Worm (Caenorhabditis elegans) whole organism, young adult: ENCODE data around the gene C53B4.3.

Experiments
- C17E4.6 ChIP-seq: fragments of 200-800 bp; sonication (Bioruptor generic); IDR thresholded peaks from 2 replicates; pipeline ENCODE4 v1.3.6; 2022; ENCODE audit warnings: missing genetic modification reagents, missing genetic modification characterization, missing compliant biosample characterization
- D2030.7 ChIP-seq: fragments of 200-800 bp; sonication (Bioruptor generic); IDR thresholded peaks from 2 replicates; pipeline ENCODE4 v1.3.6; 2022; ENCODE audit warnings: missing genetic modification reagents, missing genetic modification characterization, missing compliant biosample characterization
- F33H1.4 ChIP-seq: fragments of 200-800 bp; sonication (Bioruptor generic); IDR thresholded peaks from 2 replicates; pipeline ENCODE4 v1.3.6; 2022; ENCODE audit warnings: missing genetic modification reagents, missing genetic modification characterization, missing compliant biosample characterization
- F37B4.10 ChIP-seq: fragments of 200-800 bp; sonication (Bioruptor generic); IDR thresholded peaks from 2 replicates; pipeline ENCODE4 v1.3.6; 2022; ENCODE audit warnings: missing genetic modification characterization, missing compliant biosample characterization
- F49E8.2 ChIP-seq: sonication (generic microtip); optimal IDR thresholded peaks from 3 replicates; lab custom pipeline; 2017; ENCODE audit warnings: missing genetic modification characterization, mild to moderate bottlenecking, missing compliant biosample characterization, antibody characterized with exemption, moderate library complexity; ENCODE audit not compliant: insufficient read depth
- K12H6.12 ChIP-seq: fragments of 200-800 bp; sonication (Bioruptor generic); optimal IDR thresholded peaks from 2 replicates; lab custom pipeline; 2018; ENCODE audit warnings: mild to moderate bottlenecking, missing genetic modification characterization, missing compliant biosample characterization
- T26A5.8 ChIP-seq: sonication (generic microtip); optimal IDR thresholded peaks from 2 replicates; lab custom pipeline; 2016; ENCODE audit warnings: missing genetic modification characterization, missing compliant biosample characterization
- Y67H2A.10 ChIP-seq: fragments of 200-800 bp; sonication (Bioruptor generic); conservative IDR thresholded peaks from 2 replicates; pipeline ENCODE4 v1.3.6; 2022; ENCODE audit warnings: missing genetic modification reagents, missing genetic modification characterization, missing compliant biosample characterization
- Y79H2A.3 ChIP-seq: fragments of 200-800 bp; sonication (Bioruptor generic); conservative IDR thresholded peaks from 2 replicates; pipeline ENCODE4 v1.3.6; 2022; ENCODE audit warnings: missing genetic modification reagents, missing genetic modification characterization, missing compliant biosample characterization
- Y95B8A.8 ChIP-seq: fragments of 200-800 bp; sonication (Bioruptor generic); IDR thresholded peaks from 2 replicates; pipeline ENCODE4 v1.3.6; 2022; ENCODE audit warnings: missing genetic modification reagents, missing genetic modification characterization, missing compliant biosample characterization
- athp-1 ChIP-seq: sonication (generic microtip); optimal IDR thresholded peaks from 2 replicates; lab custom pipeline; 2017; ENCODE audit warnings: mild to moderate bottlenecking, missing genetic modification characterization, missing compliant biosample characterization
- ccch-3 ChIP-seq: fragments of 200-800 bp; sonication (Bioruptor generic); optimal IDR thresholded peaks from 2 replicates; lab custom pipeline; 2018; ENCODE audit warnings: mild to moderate bottlenecking, missing genetic modification characterization, missing compliant biosample characterization
- ceh-100 ChIP-seq: fragments of 200-800 bp; sonication (Bioruptor generic); IDR thresholded peaks from 2 replicates; pipeline ENCODE4 v1.3.6; 2022; ENCODE audit warnings: missing genetic modification reagents, missing genetic modification characterization, missing compliant biosample characterization
- ceh-91 ChIP-seq: fragments of 200-800 bp; sonication (Bioruptor generic); IDR thresholded peaks from 2 replicates; pipeline ENCODE4 v1.3.6; 2022; ENCODE audit warnings: missing genetic modification reagents, missing genetic modification characterization, missing compliant biosample characterization
- dpl-1 ChIP-seq: fragments of 150-350 bp; optimal IDR thresholded peaks from 2 replicates; lab custom pipeline; 2014; ENCODE audit warnings: missing biosample characterization, missing genetic modification reagents, missing genetic modification characterization
- egl-18 ChIP-seq: fragments of 200-800 bp; sonication (Bioruptor generic); IDR thresholded peaks from 2 replicates; pipeline ENCODE4 v1.3.6; 2022; ENCODE audit warnings: missing genetic modification reagents, missing genetic modification characterization, missing compliant biosample characterization
- ets-4 ChIP-seq: fragments of 200-800 bp; sonication (Bioruptor generic); optimal IDR thresholded peaks from 2 replicates; lab custom pipeline; 2018; ENCODE audit warnings: mild to moderate bottlenecking, missing genetic modification characterization, missing compliant biosample characterization
- him-1 ChIP-seq: sonication (generic microtip); optimal IDR thresholded peaks from 2 replicates; lab custom pipeline; 2016; ENCODE audit warnings: missing genotype, missing genetic modification reagents, missing genetic modification characterization, missing compliant biosample characterization
- let-607 ChIP-seq, 2 experiments: fragments of 200-800 bp in 1 of 2; sonication (Bioruptor generic) in 1 of 2; sonication (generic microtip) in 1 of 2; optimal IDR thresholded peaks; 2 replicates each; lab custom pipeline; 2016 to 2018; ENCODE audit warnings: mild to moderate bottlenecking in 2 of 2, missing compliant biosample characterization in 2 of 2, missing genetic modification characterization in 2 of 2, moderate library complexity in 2 of 2, missing genotype in 1 of 2
- lin-26 ChIP-seq: fragments of 200-800 bp; sonication (Bioruptor generic); IDR thresholded peaks from 2 replicates; pipeline ENCODE4 v1.3.6; 2022; ENCODE audit warnings: missing genetic modification reagents, missing genetic modification characterization, missing compliant biosample characterization
- lin-40 ChIP-seq: sonication (generic microtip); optimal IDR thresholded peaks from 2 replicates; lab custom pipeline; 2016; ENCODE audit warnings: missing genetic modification characterization, mild to moderate bottlenecking, missing compliant biosample characterization, missing genotype, missing genetic modification reagents
- lir-1 ChIP-seq: fragments of 200-800 bp; sonication (Bioruptor generic); conservative IDR thresholded peaks from 2 replicates; pipeline ENCODE4 v1.3.6; 2022; ENCODE audit warnings: missing genetic modification reagents, missing genetic modification characterization, missing compliant biosample characterization
- lsy-27 ChIP-seq: sonication (generic microtip); optimal IDR thresholded peaks from 2 replicates; lab custom pipeline; 2017; ENCODE audit warnings: missing genetic modification characterization, mild to moderate bottlenecking, missing compliant biosample characterization, antibody characterized with exemption, missing genotype, borderline replicate concordance; ENCODE audit not compliant: insufficient read depth
- madf-8 ChIP-seq: fragments of 200-800 bp; sonication (Bioruptor generic); conservative IDR thresholded peaks from 2 replicates; pipeline ENCODE4 v1.3.6; 2022; ENCODE audit warnings: missing genetic modification reagents, missing genetic modification characterization, missing compliant biosample characterization
- mxl-1 ChIP-seq: sonication (generic microtip); optimal IDR thresholded peaks from 2 replicates; lab custom pipeline; 2016; ENCODE audit warnings: missing genetic modification characterization, missing compliant biosample characterization
- nfya-1 ChIP-seq: sonication (generic microtip); optimal IDR thresholded peaks from 2 replicates; lab custom pipeline; 2017; ENCODE audit warnings: antibody characterized with exemption, missing compliant biosample characterization, missing genetic modification characterization, borderline replicate concordance; ENCODE audit not compliant: insufficient read depth
- nfya-2 ChIP-seq: fragments of 200-800 bp; sonication (Bioruptor generic); IDR thresholded peaks from 2 replicates; pipeline ENCODE4 v1.3.6; 2022; ENCODE audit warnings: missing genetic modification reagents, missing genetic modification characterization, missing compliant biosample characterization
- nfyb-1 ChIP-seq: fragments of 200-800 bp; sonication (Bioruptor generic); IDR thresholded peaks from 2 replicates; pipeline ENCODE4 v1.3.6; 2022; ENCODE audit warnings: missing genetic modification reagents, missing genetic modification characterization, missing compliant biosample characterization
- nhr-120 ChIP-seq: fragments of 200-800 bp; sonication (Bioruptor generic); IDR thresholded peaks from 2 replicates; pipeline ENCODE4 v1.3.6; 2022; ENCODE audit warnings: missing genetic modification characterization, missing compliant biosample characterization
- nhr-27 ChIP-seq: fragments of 200-800 bp; sonication (Bioruptor generic); optimal IDR thresholded peaks from 2 replicates; lab custom pipeline; 2018; ENCODE audit warnings: mild to moderate bottlenecking, missing genetic modification characterization, moderate library complexity, missing compliant biosample characterization
- nhr-80 ChIP-seq: sonication (generic microtip); optimal IDR thresholded peaks from 2 replicates; lab custom pipeline; 2016; ENCODE audit warnings: missing genetic modification characterization, missing compliant biosample characterization
- nhr-90 ChIP-seq: sonication (generic microtip); optimal IDR thresholded peaks from 2 replicates; lab custom pipeline; 2016; ENCODE audit warnings: missing genotype, mild to moderate bottlenecking, missing genetic modification characterization, missing compliant biosample characterization
- sdz-38 ChIP-seq: sonication (generic microtip); optimal IDR thresholded peaks from 2 replicates; lab custom pipeline; 2016; ENCODE audit warnings: missing genotype, missing genetic modification characterization, missing compliant biosample characterization
- tbp1 ChIP-seq: fragments of 200-800 bp; sonication (Bioruptor generic); optimal IDR thresholded peaks from 2 replicates; lab custom pipeline; 2018; ENCODE audit warnings: mild to moderate bottlenecking, missing genetic modification characterization, missing compliant biosample characterization
- unc-62 ChIP-seq: fragments of 150-350 bp; optimal IDR thresholded peaks from 2 replicates; lab custom pipeline; 2014; ENCODE audit warnings: missing biosample characterization, missing genetic modification reagents, missing genetic modification characterization
- xnd-1 ChIP-seq: sonication (generic microtip); optimal IDR thresholded peaks from 2 replicates; lab custom pipeline; 2016; ENCODE audit warnings: missing genotype, missing genetic modification reagents, missing genetic modification characterization, missing compliant biosample characterization
- ztf-26 ChIP-seq: sonication (generic microtip); optimal IDR thresholded peaks from 2 replicates; lab custom pipeline; 2017; ENCODE audit warnings: missing genetic modification characterization, missing compliant biosample characterization
- ztf-3 ChIP-seq: fragments of 200-800 bp; sonication (Bioruptor generic); optimal IDR thresholded peaks from 2 replicates; lab custom pipeline; 2018; ENCODE audit warnings: mild to moderate bottlenecking, missing genetic modification characterization, missing compliant biosample characterization

Gene C53B4.3

DNA sequence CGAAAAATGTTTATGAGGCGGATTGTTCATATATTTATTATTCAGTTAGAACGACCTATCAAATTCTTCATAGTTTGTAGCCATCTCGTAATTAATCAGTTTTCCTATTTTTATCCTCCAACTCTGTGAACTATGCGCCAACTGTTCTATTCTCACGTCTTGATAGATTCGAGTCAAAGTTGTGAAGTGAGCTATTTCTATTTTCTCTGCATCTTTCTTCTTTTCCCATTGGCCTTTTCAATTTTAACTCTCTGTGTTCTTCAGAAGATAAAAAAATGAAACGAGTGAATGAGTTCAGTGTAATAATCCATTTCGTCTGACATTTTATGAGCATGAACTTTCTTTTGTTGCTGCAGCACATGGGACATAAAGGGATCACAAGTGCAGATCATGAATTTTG lies 4.5 kb upstream of the C53B4.3 start:
- TF ChIP-seq madf-8 (GFP tag; lab: Robert Waterston, UW) (no peak), lsy-27 (tag; lab: Kevin White, UChicago) (no peak), nhr-120 (GFP tag; lab: Robert Waterston, UW) (no peak), D2030.7 (GFP tag; lab: Robert Waterston, UW) (no peak), dpl-1 (no peak), mxl-1 (tag; lab: Kevin White, UChicago) (no peak), xnd-1 (tag; lab: Kevin White, UChicago) (no peak), nhr-90 (tag; lab: Kevin White, UChicago) (no peak), ccch-3 (GFP tag; lab: Kevin White, UChicago) (no peak), nfya-2 (GFP tag; lab: Robert Waterston, UW) (no peak), K12H6.12 (no peak), lin-26 (GFP tag; lab: Robert Waterston, UW) (no peak), athp-1 (tag; lab: Kevin White, UChicago) (no peak), F37B4.10 (no peak), nhr-27 (no peak), sdz-38 (tag; lab: Kevin White, UChicago) (no peak)

DNA sequence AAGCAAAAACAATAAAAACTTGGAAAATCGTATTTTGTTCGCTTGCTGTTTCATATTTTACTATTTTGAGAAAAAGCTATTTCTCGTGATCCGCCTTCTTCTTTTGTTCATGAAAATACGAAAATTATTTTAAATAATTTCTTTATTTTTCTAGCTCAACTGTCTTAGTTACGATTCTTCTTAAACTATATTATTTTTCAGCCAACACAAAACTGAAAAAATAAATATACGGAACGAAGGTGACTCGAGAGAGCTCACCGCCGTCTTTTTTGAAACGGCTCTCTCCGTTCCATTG lies 1.8 kb upstream of the C53B4.3 start, which contains the start of gene pdzd-8:
TSS of gene pdzd-8 (plus strand) at position 196 of the 295 bp plus-strand sequence.
- TF ChIP-seq Y95B8A.8 (GFP tag; lab: Robert Waterston, UW): no peak

DNA sequence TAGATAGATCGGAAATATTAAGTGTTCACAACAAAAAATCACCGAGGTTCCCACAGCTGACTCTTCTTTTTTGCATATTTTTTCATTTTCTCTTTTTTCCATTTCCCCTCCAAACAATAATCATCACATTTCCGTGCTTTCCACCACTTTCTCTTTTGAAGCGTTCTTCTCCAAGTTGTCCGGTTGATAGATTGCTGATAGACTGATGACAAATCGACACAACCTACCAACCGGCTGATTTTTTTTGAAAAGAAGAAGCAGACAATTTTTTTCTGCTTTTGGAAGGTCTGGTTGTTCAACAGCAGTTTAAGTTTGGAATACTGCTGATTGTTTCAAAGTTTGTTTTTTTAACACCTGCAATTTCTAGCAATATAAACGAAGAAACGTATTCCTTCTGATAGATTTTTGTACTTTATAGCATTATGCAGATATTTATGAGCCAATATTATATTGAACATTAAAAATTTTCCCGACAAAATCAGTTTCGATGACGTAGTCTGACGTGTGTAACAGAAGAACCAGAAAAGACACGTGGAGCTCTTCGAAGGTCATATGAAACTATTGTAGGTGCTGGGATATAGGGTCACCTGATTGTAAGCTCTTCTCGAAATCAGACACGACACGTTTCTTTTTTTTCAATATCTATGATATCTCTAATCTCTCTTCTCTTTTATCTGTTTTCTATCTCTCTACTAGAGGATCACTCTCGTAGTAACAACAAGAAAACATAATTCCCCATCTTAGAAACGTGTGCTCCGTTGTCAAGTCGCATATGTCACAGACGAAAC lies 1.2 kb upstream of the C53B4.3 start:
- TF ChIP-seq let-607 (tag; optimal IDR thresholded peaks at IDR 0.05; lab: Kevin White, UChicago) (peak in 1 of 2 experiments; percentile 24), nfya-1 (tag; lab: Kevin White, UChicago) (no peak), ztf-26 (tag; lab: Kevin White, UChicago) (no peak), tbp1 (no peak), nhr-80 (tag; lab: Kevin White, UChicago) (peak; percentile 62), sdz-38 (tag; lab: Kevin White, UChicago) (no peak)
- TF ChIP-seq, all 124 proteins: peak for 2

DNA sequence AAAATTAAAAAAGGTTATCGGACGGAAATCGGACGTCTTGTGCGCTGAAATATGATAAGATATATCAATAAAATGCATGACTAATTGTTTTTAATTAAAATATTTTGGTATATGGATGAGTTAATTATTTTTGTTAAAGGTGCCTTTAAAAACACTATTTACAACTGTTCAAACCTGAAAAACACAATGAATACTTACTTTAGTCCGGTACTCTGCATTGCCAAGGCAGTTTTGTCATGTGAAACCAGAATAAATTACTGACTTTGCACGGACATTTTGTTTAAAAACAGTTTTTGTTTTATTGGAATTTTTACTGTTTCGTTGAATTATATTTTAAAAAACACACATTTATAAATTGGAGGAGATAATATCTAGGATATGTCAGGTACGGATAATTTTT lies 5.5 kb downstream of the C53B4.3 start, which contains the start of gene suex-2:
TSS of gene suex-2 (plus strand) at position 301 of the 400 bp plus-strand sequence.
- TF ChIP-seq lir-1 (GFP tag; lab: Robert Waterston, UW): no peak
- TF ChIP-seq K12H6.12: no peak
- TF ChIP-seq egl-18 (GFP tag; lab: Robert Waterston, UW): no peak
- TF ChIP-seq mxl-1 (tag; lab: Kevin White, UChicago): no peak
- no peak for TF ChIP-seq ceh-91 (GFP tag; lab: Robert Waterston, UW)
- no peak for TF ChIP-seq F33H1.4 (GFP tag; lab: Robert Waterston, UW)
- TF ChIP-seq F49E8.2 (tag; lab: Kevin White, UChicago): no peak
- TF ChIP-seq ceh-100 (GFP tag; lab: Robert Waterston, UW): no peak
- TF ChIP-seq T26A5.8: no peak
- TF ChIP-seq unc-62 (GFP tag; lab: Kevin White, UChicago): no peak
- TF ChIP-seq ztf-3: no peak
- no peak for TF ChIP-seq nfyb-1 (GFP tag; lab: Robert Waterston, UW)
- no peak for TF ChIP-seq lin-40 (tag; lab: Kevin White, UChicago)
- no peak for TF ChIP-seq him-1 (tag; lab: Kevin White, UChicago)
- no peak for TF ChIP-seq Y95B8A.8 (GFP tag; lab: Robert Waterston, UW)
- TF ChIP-seq ets-4 (GFP tag; lab: Kevin White, UChicago): no peak
- TF ChIP-seq Y67H2A.10 (GFP tag; lab: Robert Waterston, UW): no peak
- TF ChIP-seq C17E4.6: no peak
- no peak for TF ChIP-seq Y79H2A.3 (GFP tag; lab: Robert Waterston, UW)
